Fruit fly (Drosophila melanogaster) whole organism, prepupa: Measurements from ENCODE around the gene CG7829.

Source experiments
- CG10669 ChIP-seq: fragments of 200-800 bp; sonication (Bioruptor generic); optimal IDR thresholded peaks from 3 replicates; lab custom pipeline; 2018; ENCODE audit warnings: missing biosample characterization, mild to moderate bottlenecking, missing genetic modification characterization, moderate library complexity
- CG11902 ChIP-seq: fragments of 200-800 bp; sonication (Bioruptor generic); optimal IDR thresholded peaks from 3 replicates; lab custom pipeline; 2016; ENCODE audit warnings: missing biosample characterization, missing genetic modification characterization
- CG3032 ChIP-seq: fragments of 200-800 bp; optimal IDR thresholded peaks from 2 replicates; lab custom pipeline; 2019; ENCODE audit warnings: missing biosample characterization, mild to moderate bottlenecking, missing genetic modification characterization, moderate library complexity
- CG8319 ChIP-seq: fragments of 200-800 bp; sonication (Bioruptor generic); optimal IDR thresholded peaks from 3 replicates; lab custom pipeline; 2016; ENCODE audit warnings: missing biosample characterization, missing genetic modification characterization
- Eip75B ChIP-seq: fragments of 200-800 bp; sonication (Bioruptor generic); optimal IDR thresholded peaks from 3 replicates; lab custom pipeline; 2016; ENCODE audit warnings: missing biosample characterization, missing genetic modification characterization
- Ets21C ChIP-seq: fragments of 200-800 bp; sonication (Bioruptor generic); optimal IDR thresholded peaks from 3 replicates; lab custom pipeline; 2016; ENCODE audit warnings: missing biosample characterization, missing genetic modification characterization
- Hr39 ChIP-seq: fragments of 200-800 bp; sonication (Bioruptor generic); optimal IDR thresholded peaks from 2 replicates; lab custom pipeline; 2016; ENCODE audit warnings: missing biosample characterization, missing genetic modification characterization
- Sox102F ChIP-seq: fragments of 200-800 bp; sonication (Bioruptor generic); optimal IDR thresholded peaks from 2 replicates; lab custom pipeline; 2016; ENCODE audit warnings: missing biosample characterization, mild to moderate bottlenecking, missing genetic modification characterization
- Sox14 ChIP-seq: fragments of 200-800 bp; sonication (Bioruptor generic); optimal IDR thresholded peaks from 3 replicates; lab custom pipeline; 2016; ENCODE audit warnings: missing biosample characterization, missing genetic modification characterization
- acj6 ChIP-seq: fragments of 200-800 bp; sonication (Bioruptor generic); optimal IDR thresholded peaks from 3 replicates; lab custom pipeline; 2016; ENCODE audit warnings: missing biosample characterization, missing genetic modification characterization
- fkh ChIP-seq: fragments of 200-800 bp; sonication (Bioruptor generic); optimal IDR thresholded peaks from 3 replicates; lab custom pipeline; 2017; ENCODE audit warnings: missing biosample characterization, mild to moderate bottlenecking, missing genetic modification characterization, moderate library complexity
- spab ChIP-seq: fragments of 200-800 bp; sonication (Bioruptor generic); optimal IDR thresholded peaks from 2 replicates; lab custom pipeline; 2017; ENCODE audit warnings: missing biosample characterization, mild to moderate bottlenecking, missing genetic modification characterization, missing genetic modification reagents

DNA sequence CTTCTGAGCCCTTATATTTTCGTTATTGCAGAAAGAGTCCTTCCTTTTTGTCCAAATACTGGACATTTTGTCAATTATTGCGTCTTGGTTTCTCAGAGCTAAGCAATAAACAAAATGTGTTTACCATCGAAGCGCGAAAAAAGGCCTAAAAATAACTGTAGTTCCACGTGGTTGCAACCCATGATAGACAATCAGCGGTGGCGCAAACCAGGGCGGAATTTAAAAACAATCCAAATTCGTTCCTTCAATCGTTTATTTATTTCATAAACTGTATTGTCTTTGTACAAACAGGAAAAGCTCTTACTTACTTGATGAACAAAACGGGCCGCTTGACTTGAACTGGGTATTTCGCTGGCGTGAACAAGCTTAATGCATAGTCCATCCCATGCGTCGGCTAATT lies 41.2 kb upstream of the CG7829 start, which contains the start of gene CG7824:
- TF ChIP-seq CG3032 (no peak), fkh (GFP tag; lab: Kevin White, UChicago) (no peak), Eip75B (GFP tag; lab: Kevin White, UChicago) (no peak), CG10669 (no peak), CG8319 (GFP tag; lab: Kevin White, UChicago) (no peak), Ets21C (GFP tag; lab: Kevin White, UChicago) (no peak), Sox14 (GFP tag; lab: Kevin White, UChicago) (no peak), spab (GFP tag; lab: Kevin White, UChicago) (no peak), Sox102F (GFP tag; lab: Kevin White, UChicago) (no peak), acj6 (no peak), Hr39 (GFP tag; lab: Kevin White, UChicago) (no peak), CG11902 (GFP tag; lab: Kevin White, UChicago) (no peak)
